Fruit fly (Drosophila melanogaster) whole organism, embryonic: ENCODE results near the gene SppL.

Source experiments
- CG17186 ChIP-seq: fragments of 200-800 bp; sonication (Bioruptor generic); optimal IDR thresholded peaks from 3 replicates; lab custom pipeline; 2017; ENCODE audit warnings: missing biosample characterization, missing genetic modification reagents, missing genetic modification characterization
- Hr78 ChIP-seq, 2 experiments: fragments of 200-800 bp in 1 of 2; fragments of >200 bp in 1 of 2; sonication (Bioruptor generic) in 1 of 2; optimal IDR thresholded peaks; 2 replicates each; lab custom pipeline; 2017 to 2019; ENCODE audit warnings: missing biosample characterization in 2 of 2, missing genetic modification characterization in 2 of 2, mild to moderate bottlenecking in 1 of 2, moderate library complexity in 1 of 2
- NfI ChIP-seq: fragments of 200-800 bp; sonication (Bioruptor generic); optimal IDR thresholded peaks from 3 replicates; lab custom pipeline; 2018; ENCODE audit warnings: missing biosample characterization, mild to moderate bottlenecking, missing genetic modification characterization, moderate library complexity
- Scr ChIP-seq: fragments of 200-800 bp; sonication (Bioruptor generic); IDR thresholded peaks from 2 replicates; pipeline ENCODE4 v1.3.6; 2022; ENCODE audit warnings: missing biosample characterization, missing genetic modification characterization; ENCODE audit not compliant: partially characterized antibody
- knrl ChIP-seq: fragments of 200-800 bp; sonication (Bioruptor generic); IDR thresholded peaks from 3 replicates; pipeline ENCODE4 v1.3.6; 2022; ENCODE audit warnings: missing biosample characterization, missing genetic modification characterization; ENCODE audit not compliant: partially characterized antibody
- stwl ChIP-seq: fragments of 200-800 bp; sonication (Bioruptor generic); optimal IDR thresholded peaks from 3 replicates; lab custom pipeline; 2018; ENCODE audit warnings: missing biosample characterization, mild to moderate bottlenecking, missing genetic modification characterization, moderate library complexity
- z ChIP-seq: fragments of 200-800 bp; sonication (Bioruptor generic); IDR thresholded peaks from 3 replicates; pipeline ENCODE4 v1.3.6; 2022; ENCODE audit warnings: missing biosample characterization, missing genetic modification characterization

DNA sequence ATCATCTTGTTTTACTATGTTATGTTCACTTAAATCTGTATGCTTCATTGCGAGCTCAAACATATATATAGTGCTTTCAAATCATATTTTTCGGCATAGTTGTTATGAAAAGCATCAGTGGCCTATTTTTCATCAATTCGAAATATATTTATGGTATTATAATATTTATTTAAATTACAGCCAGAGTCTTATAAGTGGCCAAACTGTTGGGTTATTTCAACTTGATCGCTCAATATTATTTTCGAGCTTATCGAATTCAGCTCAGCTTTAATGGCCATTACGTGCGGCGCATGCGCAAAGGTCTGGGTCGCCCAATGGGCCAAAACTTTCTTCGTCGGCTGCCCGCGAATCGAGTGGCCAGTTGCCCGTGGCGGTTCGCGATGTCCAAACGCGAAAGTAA, 15.4 kb downstream of the SppL start, which contains the start of gene Mco3:
- TF ChIP-seq z (no peak), Hr78 (GFP tag; optimal IDR thresholded peaks at IDR 0.05; lab: Kevin White, UChicago) (no peak), stwl (no peak), CG17186 (no peak), knrl (no peak), Scr (GFP tag; lab: Robert Waterston, UW) (no peak), NfI (no peak)
